Worm (Caenorhabditis elegans): ENCODE results near the gene lec-2.

DNA sequence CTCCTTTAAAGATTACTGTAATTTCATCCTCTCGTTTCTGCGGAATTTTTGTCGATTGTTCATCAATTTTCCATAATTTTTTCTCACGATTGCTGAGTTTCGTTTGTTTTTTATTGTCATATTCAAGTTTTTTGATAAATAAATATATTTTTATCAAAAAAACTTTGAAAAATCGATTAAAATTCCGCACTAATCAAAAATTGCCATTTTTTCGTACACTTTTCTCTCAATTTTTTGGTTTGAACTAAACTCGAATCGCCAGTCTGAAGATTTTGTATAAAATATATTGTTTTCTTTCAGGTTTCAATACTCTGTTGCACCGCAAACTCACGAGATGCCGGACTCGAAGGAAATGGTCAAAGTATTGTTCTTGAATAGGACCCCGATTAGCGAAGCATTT is 24.9 kb upstream of the lec-2 start, which contains the start of gene ogr-2:
- TF ChIP-seq lin-29 (GFP tag; IDR thresholded peaks at IDR 0.05) (no peak), unc-62 (GFP tag; optimal IDR thresholded peaks at IDR 0.05 in 1 of 2) (no peak), unc-62 (tag; optimal IDR thresholded peaks at IDR 0.05) (no peak), rbr-2 (tag; optimal IDR thresholded peaks at IDR 0.05) (no peak), hlh-30 (tag; optimal IDR thresholded peaks at IDR 0.05; ENCODE audit: insufficient read depth) (no peak), egl-27 (tag; optimal IDR thresholded peaks at IDR 0.05) (no peak), unc-39 (tag; optimal IDR thresholded peaks at IDR 0.05) (no peak), ceh-82 (tag; optimal IDR thresholded peaks at IDR 0.05) (no peak), pha-4 (GFP tag; IDR thresholded peaks at IDR 0.05) (no peak), pha-4 (tag; optimal IDR thresholded peaks at IDR 0.05) (no peak), pqm-1 (tag; optimal IDR thresholded peaks at IDR 0.05) (no peak), ceh-20 (GFP tag; IDR thresholded peaks at IDR 0.05) (no peak), zfp-3 (GFP tag; conservative IDR thresholded peaks at IDR 0.05) (no peak), nhr-111 (GFP tag; optimal IDR thresholded peaks at IDR 0.05) (no peak), dpl-1 (GFP tag; optimal IDR thresholded peaks at IDR 0.05) (no peak)
